Worm (Caenorhabditis elegans) whole organism, mixed stage, embryonic: ENCODE measurements around the gene pqn-89.

ENCODE experiments used
- M03D4.4 ChIP-seq: sonication (generic microtip); optimal IDR thresholded peaks from 2 replicates; lab custom pipeline; 2017; ENCODE audit warnings: mild to moderate bottlenecking, missing genetic modification characterization, missing compliant biosample characterization
- bed-3 ChIP-seq: fragments of 200-800 bp; sonication (Bioruptor generic); optimal IDR thresholded peaks from 3 replicates; lab custom pipeline; 2018; ENCODE audit warnings: mild to moderate bottlenecking, missing genetic modification characterization, moderate library complexity, missing compliant biosample characterization
- ceh-39 ChIP-seq: fragments of 150-350 bp; optimal IDR thresholded peaks from 2 replicates; lab custom pipeline; 2014; ENCODE audit warnings: missing biosample characterization, missing genetic modification characterization
- ceh-43 ChIP-seq: fragments of 200-800 bp; sonication (Bioruptor generic); optimal IDR thresholded peaks from 2 replicates; lab custom pipeline; 2018; ENCODE audit warnings: mild to moderate bottlenecking, missing genetic modification characterization, moderate library complexity, missing compliant biosample characterization
- ceh-83 ChIP-seq: fragments of 200-800 bp; sonication (Bioruptor generic); optimal IDR thresholded peaks from 2 replicates; lab custom pipeline; 2018; ENCODE audit warnings: mild to moderate bottlenecking, missing genetic modification characterization, missing compliant biosample characterization
- ces-1 ChIP-seq: fragments of 150-350 bp; optimal IDR thresholded peaks from 2 replicates; lab custom pipeline; 2014; ENCODE audit warnings: missing biosample characterization, missing genetic modification reagents, missing genetic modification characterization
- cnd-1 ChIP-seq: fragments of 200-800 bp; sonication (Bioruptor generic); optimal IDR thresholded peaks from 2 replicates; lab custom pipeline; 2018; ENCODE audit warnings: mild to moderate bottlenecking, missing genetic modification characterization, missing compliant biosample characterization
- drap-1 ChIP-seq: fragments of 200-800 bp; sonication (Bioruptor generic); optimal IDR thresholded peaks from 3 replicates; lab custom pipeline; 2018; ENCODE audit warnings: mild to moderate bottlenecking, missing genetic modification characterization, missing compliant biosample characterization
- elt-1 ChIP-seq: sonication (generic microtip); optimal IDR thresholded peaks from 2 replicates; lab custom pipeline; 2017; ENCODE audit warnings: missing genetic modification characterization, mild to moderate bottlenecking, missing compliant biosample characterization, antibody characterized with exemption, moderate library complexity, borderline replicate concordance; ENCODE audit not compliant: insufficient read depth
- elt-3 ChIP-seq: fragments of 150-350 bp; optimal IDR thresholded peaks from 2 replicates; lab custom pipeline; 2014; ENCODE audit warnings: missing biosample characterization, missing genetic modification characterization
- flh-1 ChIP-seq: fragments of 200-800 bp; sonication (Bioruptor generic); optimal IDR thresholded peaks from 2 replicates; lab custom pipeline; 2018; ENCODE audit warnings: mild to moderate bottlenecking, missing genetic modification characterization, moderate library complexity, missing compliant biosample characterization
- ham-2 ChIP-seq: fragments of 200-800 bp; sonication (Bioruptor generic); optimal IDR thresholded peaks from 2 replicates; lab custom pipeline; 2018; ENCODE audit warnings: mild to moderate bottlenecking, missing genetic modification characterization, missing compliant biosample characterization
- hlh-1 ChIP-seq: fragments of 150-350 bp; optimal IDR thresholded peaks from 2 replicates; lab custom pipeline; 2014; ENCODE audit warnings: missing biosample characterization, missing genetic modification reagents, missing genetic modification characterization
- lin-13 ChIP-seq: fragments of 150-350 bp; optimal IDR thresholded peaks from 2 replicates; lab custom pipeline; 2014; ENCODE audit warnings: missing biosample characterization, missing genetic modification characterization
- lin-32 ChIP-seq: fragments of 200-800 bp; sonication (Bioruptor generic); optimal IDR thresholded peaks from 2 replicates; lab custom pipeline; 2018; ENCODE audit warnings: mild to moderate bottlenecking, missing genetic modification characterization, missing compliant biosample characterization
- lsy-2 ChIP-seq: fragments of 150-350 bp; optimal IDR thresholded peaks from 2 replicates; lab custom pipeline; 2014; ENCODE audit warnings: missing biosample characterization, missing genetic modification characterization
- mab-5 ChIP-seq: fragments of 150-350 bp; optimal IDR thresholded peaks from 2 replicates; lab custom pipeline; 2014; ENCODE audit warnings: missing biosample characterization, missing genetic modification characterization
- mep-1 ChIP-seq: fragments of 150-350 bp; optimal IDR thresholded peaks from 2 replicates; lab custom pipeline; 2017; ENCODE audit warnings: missing biosample characterization, missing genetic modification reagents, missing genetic modification characterization, inconsistent platforms
- mls-2 ChIP-seq: sonication (generic microtip); optimal IDR thresholded peaks from 2 replicates; lab custom pipeline; 2016; ENCODE audit warnings: mild to moderate bottlenecking, missing genetic modification characterization, moderate library complexity, missing compliant biosample characterization
- nhr-12 ChIP-seq: fragments of 150-350 bp; optimal IDR thresholded peaks from 2 replicates; lab custom pipeline; 2014; ENCODE audit warnings: missing biosample characterization, missing genetic modification characterization
- nhr-2 ChIP-seq: fragments of 150-350 bp; optimal IDR thresholded peaks from 2 replicates; lab custom pipeline; 2014; ENCODE audit warnings: missing biosample characterization, missing genetic modification characterization
- nhr-237 ChIP-seq: fragments of 150-350 bp; optimal IDR thresholded peaks from 2 replicates; lab custom pipeline; 2014; ENCODE audit warnings: missing biosample characterization, missing genetic modification characterization
- nhr-28 ChIP-seq: fragments of 150-350 bp; optimal IDR thresholded peaks from 2 replicates; lab custom pipeline; 2014; ENCODE audit warnings: missing biosample characterization, missing genetic modification characterization
- pha-4 ChIP-seq: fragments of 150-350 bp; optimal IDR thresholded peaks from 2 replicates; lab custom pipeline; 2018; ENCODE audit warnings: missing biosample characterization, missing genetic modification reagents, missing genetic modification characterization
- sem-2 ChIP-seq: fragments of 200-800 bp; sonication (Bioruptor generic); optimal IDR thresholded peaks from 2 replicates; lab custom pipeline; 2018; ENCODE audit warnings: mild to moderate bottlenecking, missing genetic modification characterization, missing compliant biosample characterization
- snpc-4 ChIP-seq: fragments of 150-350 bp; optimal IDR thresholded peaks from 2 replicates; lab custom pipeline; 2014; ENCODE audit warnings: missing biosample characterization, missing genetic modification characterization
- sptf-1 ChIP-seq: sonication (generic microtip); optimal IDR thresholded peaks from 2 replicates; lab custom pipeline; 2017; ENCODE audit warnings: mild to moderate bottlenecking, missing genetic modification characterization, moderate library complexity, missing compliant biosample characterization
- tbx-8 ChIP-seq: fragments of 200-800 bp; sonication (Bioruptor generic); optimal IDR thresholded peaks from 2 replicates; lab custom pipeline; 2018; ENCODE audit warnings: mild to moderate bottlenecking, missing genetic modification characterization, moderate library complexity, missing compliant biosample characterization
- unc-120 ChIP-seq: sonication (generic microtip); optimal IDR thresholded peaks from 2 replicates; lab custom pipeline; 2017; ENCODE audit warnings: missing genetic modification characterization, missing compliant biosample characterization; ENCODE audit not compliant: poor library complexity, severe bottlenecking
- unc-39 ChIP-seq: fragments of 150-350 bp; optimal IDR thresholded peaks from 2 replicates; lab custom pipeline; 2014; ENCODE audit warnings: missing biosample characterization, missing genetic modification characterization
- unc-62 ChIP-seq: fragments of 150-350 bp; optimal IDR thresholded peaks from 2 replicates; lab custom pipeline; 2014; ENCODE audit warnings: missing biosample characterization, missing genetic modification reagents, missing genetic modification characterization
- zip-8 ChIP-seq: fragments of 150-350 bp; optimal IDR thresholded peaks from 2 replicates; lab custom pipeline; 2014; ENCODE audit warnings: missing biosample characterization, missing genetic modification characterization

Gene pqn-89

DNA sequence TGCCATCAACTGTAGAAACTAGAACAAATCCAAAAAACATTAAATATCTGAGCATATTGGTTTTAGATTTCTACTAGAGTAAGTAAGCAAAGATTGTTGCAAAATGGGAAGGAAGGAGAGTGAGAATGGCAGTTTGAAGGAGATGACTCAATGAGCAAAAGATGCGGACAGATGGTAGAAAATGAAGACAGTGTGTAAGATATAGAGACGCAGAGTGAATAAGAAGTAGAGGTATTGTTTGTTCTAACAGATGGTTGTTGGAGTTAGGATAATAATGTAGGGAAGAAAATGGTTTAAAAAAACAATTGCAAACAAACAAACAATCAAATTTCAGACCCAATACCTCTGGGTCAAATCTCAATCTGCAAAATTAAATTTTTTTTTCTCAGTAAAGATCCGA, 35.3 kb upstream of the pqn-89 start, which contains the start of gene tmed-13:
tmed-13 (minus strand) TSS at position 169 of the 400 bp plus-strand sequence.
- TF ChIP-seq lin-32 (GFP tag; lab: Kevin White, UChicago) (no peak), ces-1 (GFP tag; lab: Kevin White, UChicago) (peak; percentile 55), lsy-2 (tag; lab: Kevin White, UChicago) (no peak), sptf-1 (tag; lab: Kevin White, UChicago) (no peak), lin-13 (tag; lab: Kevin White, UChicago) (no peak), cnd-1 (tag; lab: Kevin White, UChicago) (peak; percentile 91), nhr-28 (tag; lab: Kevin White, UChicago) (no peak), mep-1 (tag; lab: Kevin White, UChicago) (no peak), M03D4.4 (tag; lab: Kevin White, UChicago) (no peak), nhr-2 (tag; lab: Kevin White, UChicago) (no peak), ceh-39 (tag; lab: Kevin White, UChicago) (no peak)

DNA sequence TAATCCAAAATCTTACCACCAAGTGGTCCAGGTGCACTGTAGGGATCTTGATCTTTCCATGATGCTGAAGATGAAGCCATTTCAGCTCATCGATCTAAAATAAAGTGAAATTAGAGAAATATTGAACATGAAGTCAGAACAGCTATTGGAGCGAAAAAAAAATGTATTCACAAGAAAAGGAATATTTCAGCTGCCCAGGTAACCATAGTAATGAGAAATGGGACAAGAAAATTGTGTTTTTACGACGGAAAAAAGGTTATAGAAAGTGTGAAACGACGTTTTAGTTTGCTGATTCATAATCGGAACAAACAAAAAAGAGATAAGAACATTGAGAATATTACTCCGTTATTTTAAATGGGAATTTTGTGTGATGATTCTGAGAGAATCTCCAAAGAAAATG, 33.4 kb upstream of the pqn-89 start, which contains the start of gene Y73B6BL.27:
Y73B6BL.27 (minus strand) TSS at position 101 of the 400 bp plus-strand sequence.
- TF ChIP-seq sptf-1 (tag; lab: Kevin White, UChicago) (no peak), unc-62 (GFP tag; lab: Kevin White, UChicago) (no peak), elt-1 (tag; lab: Kevin White, UChicago) (no peak), cnd-1 (tag; lab: Kevin White, UChicago) (no peak), bed-3 (GFP tag; lab: Kevin White, UChicago) (no peak), M03D4.4 (tag; lab: Kevin White, UChicago) (no peak), ceh-83 (GFP tag; lab: Kevin White, UChicago) (no peak), pha-4 (tag; lab: Kevin White, UChicago) (no peak), zip-8 (tag; lab: Kevin White, UChicago) (no peak), elt-3 (no peak), nhr-12 (tag; lab: Kevin White, UChicago) (no peak), nhr-237 (tag; lab: Kevin White, UChicago) (no peak), mab-5 (tag; lab: Kevin White, UChicago) (no peak), lsy-2 (tag; lab: Kevin White, UChicago) (no peak)

DNA sequence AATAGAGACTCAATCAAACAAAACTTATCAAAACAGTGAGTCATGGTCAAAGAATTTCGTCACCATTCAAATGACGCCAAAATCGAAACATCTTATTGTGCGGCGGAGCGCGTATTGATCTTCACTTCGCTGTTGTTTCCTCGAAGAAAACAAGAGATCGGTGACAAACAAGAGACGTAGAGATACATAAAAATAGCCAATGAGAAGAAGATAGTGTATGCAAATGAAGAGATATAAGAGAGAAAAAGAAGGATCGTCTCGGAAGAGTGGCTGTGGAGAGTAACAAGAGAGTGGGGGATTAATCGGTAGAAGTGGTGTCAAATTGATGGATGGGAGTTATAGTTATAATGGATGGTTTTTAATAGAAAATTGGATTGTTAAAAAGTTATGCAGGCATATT, 31.8 kb upstream of the pqn-89 start:
- no peak for TF ChIP-seq snpc-4
- TF ChIP-seq ceh-43 (GFP tag; lab: Kevin White, UChicago) = peak; percentile 29
- peak; percentile 5 for TF ChIP-seq lsy-2 (tag; lab: Kevin White, UChicago)
- TF ChIP-seq nhr-2 (tag; lab: Kevin White, UChicago) = peak; percentile 41
- TF ChIP-seq flh-1 (GFP tag; lab: Kevin White, UChicago) = no peak
- TF ChIP-seq mep-1 (tag; lab: Kevin White, UChicago) = no peak
- TF ChIP-seq ceh-39 (tag; lab: Kevin White, UChicago) = peak; percentile 13
- no peak for TF ChIP-seq elt-3
- peak; percentile 90 for TF ChIP-seq unc-62 (GFP tag; lab: Kevin White, UChicago)
- TF ChIP-seq pha-4 (tag; lab: Kevin White, UChicago) = peak; percentile 71
- no peak for TF ChIP-seq unc-120
- TF ChIP-seq ces-1 (GFP tag; lab: Kevin White, UChicago) = peak; percentile 80
- TF ChIP-seq lin-32 (GFP tag; lab: Kevin White, UChicago) = no peak
- no peak for TF ChIP-seq mab-5 (tag; lab: Kevin White, UChicago)
- TF ChIP-seq M03D4.4 (tag; lab: Kevin White, UChicago) = no peak
- no peak for TF ChIP-seq lin-13 (tag; lab: Kevin White, UChicago)
- TF ChIP-seq ham-2 (GFP tag; lab: Kevin White, UChicago) = no peak
- no peak for TF ChIP-seq bed-3 (GFP tag; lab: Kevin White, UChicago)
- TF ChIP-seq hlh-1 (tag; lab: Kevin White, UChicago) = peak; percentile 30
- no peak for TF ChIP-seq elt-1 (tag; lab: Kevin White, UChicago)
- peak; percentile 37 for TF ChIP-seq nhr-237 (tag; lab: Kevin White, UChicago)
- TF ChIP-seq tbx-8 (GFP tag; lab: Kevin White, UChicago) = no peak
- TF ChIP-seq mls-2 (tag; lab: Kevin White, UChicago) = peak; percentile 56
- no peak for TF ChIP-seq drap-1 (GFP tag; lab: Kevin White, UChicago)
- TF ChIP-seq sem-2 (GFP tag; lab: Kevin White, UChicago) = no peak
- no peak for TF ChIP-seq cnd-1 (tag; lab: Kevin White, UChicago)
- no peak for TF ChIP-seq unc-39
- TF ChIP-seq, all 35 proteins: peak for 10
